Worm (Caenorhabditis elegans): ENCODE measurements around the gene nspg-3.

DNA sequence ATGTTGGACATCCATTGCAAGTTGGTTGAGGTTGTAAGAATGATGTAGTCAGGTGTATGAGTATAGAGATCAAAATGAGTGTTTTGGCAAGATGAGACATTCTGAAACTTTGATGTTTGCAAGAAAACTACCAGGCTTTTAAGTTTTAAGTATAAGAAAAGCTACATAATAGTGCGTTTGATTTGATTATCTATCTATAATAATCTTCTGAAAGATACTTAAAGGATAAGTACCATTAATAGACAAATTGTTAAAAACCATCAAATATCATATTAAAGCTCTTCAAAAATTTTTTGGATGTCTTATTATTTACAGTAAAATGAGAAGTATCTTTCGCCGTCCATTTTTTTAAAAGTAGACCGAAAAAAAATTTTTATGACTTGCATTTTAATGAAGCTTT is 48.4 kb upstream of the nspg-3 start, which contains the start of gene R12C12.10:
- no peak for TF ChIP-seq nhr-129 (tag; optimal IDR thresholded peaks at IDR 0.05)
- TF ChIP-seq ztf-11 (tag; optimal IDR thresholded peaks at IDR 0.05): no peak
